Worm (Caenorhabditis elegans): ENCODE results near the gene F38B6.2.

The F38B6.2 gene

ce11 chrX:6747906-6748356 lies 49.6 kb downstream of the F38B6.2 start:
- TF ChIP-seq irx-1 (tag; optimal IDR thresholded peaks at IDR 0.05) (no peak), rnt-1 (tag; optimal IDR thresholded peaks at IDR 0.05) (no peak), nhr-20 (tag; optimal IDR thresholded peaks at IDR 0.05) (peak; percentile 54), blmp-1 (tag; optimal IDR thresholded peaks at IDR 0.05) (peak; percentile 2), mep-1 (tag; optimal IDR thresholded peaks at IDR 0.05) (peak; percentile 10), ets-5 (GFP tag; IDR thresholded peaks at IDR 0.05) (0 out of 2 replicates have a peak, but pooled peaks have one; percentile 11), unc-62 (GFP tag; optimal IDR thresholded peaks at IDR 0.05) (no peak), sox-4 (tag; optimal IDR thresholded peaks at IDR 0.05) (no peak), lin-14 (GFP tag; optimal IDR thresholded peaks at IDR 0.05) (peak; percentile 49), Y116A8C.19 (tag; optimal IDR thresholded peaks at IDR 0.05; ENCODE audit: borderline replicate concordance) (no peak), unc-98 (GFP tag; IDR thresholded peaks at IDR 0.05) (no peak), lin-39 (tag; optimal IDR thresholded peaks at IDR 0.05) (no peak), efl-1 (optimal IDR thresholded peaks at IDR 0.05) (no peak), efl-1 (GFP tag; optimal IDR thresholded peaks at IDR 0.05 in 1 of 2) (peak in 1 of 2 experiments; percentile 64), ceh-63 (GFP tag; optimal IDR thresholded peaks at IDR 0.05) (no peak), aha-1 (tag; optimal IDR thresholded peaks at IDR 0.05) (no peak), nhr-19 (GFP tag; conservative IDR thresholded peaks at IDR 0.05) (peak; percentile 44), elt-3 (tag; optimal IDR thresholded peaks at IDR 0.05) (peak in 2 of 6 experiments; percentile 13 to 37), hlh-4 (tag; optimal IDR thresholded peaks at IDR 0.05) (no peak), zag-1 (tag; optimal IDR thresholded peaks at IDR 0.05) (no peak), nhr-77 (tag; optimal IDR thresholded peaks at IDR 0.05) (no peak), jun-1 (tag; optimal IDR thresholded peaks at IDR 0.05) (peak; percentile 51), hpl-2 (GFP tag; optimal IDR thresholded peaks at IDR 0.05) (no peak), grh-1 (GFP tag; IDR thresholded peaks at IDR 0.05) (no peak), snpc-4 (tag; optimal IDR thresholded peaks at IDR 0.05) (no peak), ztf-11 (tag; optimal IDR thresholded peaks at IDR 0.05) (no peak), tbx-2 (tag; optimal IDR thresholded peaks at IDR 0.05) (peak; percentile 22), nhr-71 (tag; optimal IDR thresholded peaks at IDR 0.05) (peak; percentile 77), ceh-82 (tag; optimal IDR thresholded peaks at IDR 0.05) (no peak), elt-2 (tag; optimal IDR thresholded peaks at IDR 0.05) (peak; percentile 59), lin-35 (GFP tag; optimal IDR thresholded peaks at IDR 0.05) (peak in 1 of 2 experiments; percentile 66), snu-23 (GFP tag; optimal IDR thresholded peaks at IDR 0.05) (peak; percentile 33), nhr-90 (tag; optimal IDR thresholded peaks at IDR 0.05; ENCODE audit: poor library complexity) (peak; percentile 41)

- peak; percentile 75 for TF ChIP-seq nhr-90 (tag; optimal IDR thresholded peaks at IDR 0.05; ENCODE audit: poor library complexity)
- TF ChIP-seq elt-2 (tag; optimal IDR thresholded peaks at IDR 0.05): peak; percentile 94
- no peak for TF ChIP-seq nhr-237 (tag; optimal IDR thresholded peaks at IDR 0.05)
- peak; percentile 38 for TF ChIP-seq lir-3 (tag; optimal IDR thresholded peaks at IDR 0.05; ENCODE audit: poor library complexity)
- no peak for TF ChIP-seq C34B4.2 (tag; optimal IDR thresholded peaks at IDR 0.05)
- TF ChIP-seq ztf-4 (tag; optimal IDR thresholded peaks at IDR 0.05): peak; percentile 85
- peak; percentile 12 to 29 (median 16) for TF ChIP-seq dpl-1 (GFP tag; optimal IDR thresholded peaks at IDR 0.05)
- TF ChIP-seq mab-9 (GFP tag; IDR thresholded peaks at IDR 0.05): 0 out of 2 replicates have a peak, but pooled peaks have one; percentile 18
- TF ChIP-seq fkh-10 (GFP tag; optimal IDR thresholded peaks at IDR 0.05): no peak
- peak; percentile 85 for TF ChIP-seq unc-130 (tag; optimal IDR thresholded peaks at IDR 0.05)
- peak; percentile 32 for TF ChIP-seq mep-1 (tag; optimal IDR thresholded peaks at IDR 0.05)
- no peak for TF ChIP-seq sptf-1 (tag; optimal IDR thresholded peaks at IDR 0.05)
- TF ChIP-seq lin-14 (GFP tag; optimal IDR thresholded peaks at IDR 0.05): peak; percentile 88
- peak in 4 of 6 experiments; percentile 62 to 94 (median 77) for TF ChIP-seq elt-3 (tag; optimal IDR thresholded peaks at IDR 0.05)
- TF ChIP-seq efl-3 (GFP tag; optimal IDR thresholded peaks at IDR 0.05): no peak
- TF ChIP-seq alr-1 (tag; optimal IDR thresholded peaks at IDR 0.05; ENCODE audit: borderline replicate concordance): no peak
- peak; percentile 60 for TF ChIP-seq lin-13 (GFP tag; optimal IDR thresholded peaks at IDR 0.05)
- TF ChIP-seq mdl-1 (tag; optimal IDR thresholded peaks at IDR 0.05): peak in 1 of 2 experiments; percentile 57
- peak; percentile 9 for TF ChIP-seq irx-1 (tag; optimal IDR thresholded peaks at IDR 0.05)
- peak; percentile 30 for TF ChIP-seq nhr-77 (tag; optimal IDR thresholded peaks at IDR 0.05)
- peak; percentile 60 for TF ChIP-seq grh-1 (GFP tag; IDR thresholded peaks at IDR 0.05)
- TF ChIP-seq tbx-2 (tag; optimal IDR thresholded peaks at IDR 0.05): peak; percentile 74
- no peak for TF ChIP-seq ama-1 (optimal IDR thresholded peaks at IDR 0.05)
- TF ChIP-seq nhr-85 (tag): peak; percentile 96
- TF ChIP-seq lin-35 (GFP tag; optimal IDR thresholded peaks at IDR 0.05): peak in 1 of 2 experiments; percentile 76
- peak; percentile 72 for TF ChIP-seq nhr-47 (tag; optimal IDR thresholded peaks at IDR 0.05)
- TF ChIP-seq snu-23 (GFP tag; optimal IDR thresholded peaks at IDR 0.05): peak; percentile 76
These were observed 50.9 kb downstream of the F38B6.2 start for ce11 chrX:6749124-6749822.
